Worm (Caenorhabditis elegans) whole organism, L2 larva: ENCODE data around the gene K03B4.9.

Source experiments
- C34F6.9 ChIP-seq: fragments of 150-350 bp; optimal IDR thresholded peaks from 2 replicates; lab custom pipeline; 2014; ENCODE audit warnings: missing biosample characterization, missing genetic modification characterization
- R02D3.7 ChIP-seq: fragments of 150-350 bp; optimal IDR thresholded peaks from 2 replicates; lab custom pipeline; 2014; ENCODE audit warnings: missing biosample characterization, missing genetic modification characterization
- Y55F3AM.14 ChIP-seq: fragments of 200-800 bp; sonication (Bioruptor generic); optimal IDR thresholded peaks from 2 replicates; lab custom pipeline; 2018; ENCODE audit warnings: mild to moderate bottlenecking, missing genetic modification characterization, missing compliant biosample characterization
- ZK546.5 ChIP-seq: sonication (generic microtip); optimal IDR thresholded peaks from 2 replicates; lab custom pipeline; 2017; ENCODE audit warnings: missing biosample characterization, missing genetic modification characterization
- aly-2 ChIP-seq: fragments of 150-350 bp; optimal IDR thresholded peaks from 2 replicates; lab custom pipeline; 2014; ENCODE audit warnings: missing biosample characterization, missing genetic modification characterization
- ama-1 ChIP-seq: fragments of 150-350 bp; optimal IDR thresholded peaks from 2 replicates; lab custom pipeline; 2018; ENCODE audit warnings: inconsistent platforms
- blmp-1 ChIP-seq: sonication (generic microtip); optimal IDR thresholded peaks from 2 replicates; lab custom pipeline; 2017; ENCODE audit warnings: missing genetic modification characterization, mild to moderate bottlenecking, missing compliant biosample characterization, antibody characterized with exemption, moderate library complexity; ENCODE audit not compliant: insufficient read depth
- ceh-82 ChIP-seq: fragments of 150-350 bp; optimal IDR thresholded peaks from 2 replicates; lab custom pipeline; 2014; ENCODE audit warnings: missing biosample characterization, missing genetic modification characterization
- crh-2 ChIP-seq: sonication (generic microtip); optimal IDR thresholded peaks from 2 replicates; lab custom pipeline; 2017; ENCODE audit warnings: missing biosample characterization, missing genetic modification characterization
- egl-27 ChIP-seq: sonication (generic microtip); optimal IDR thresholded peaks from 3 replicates; lab custom pipeline; 2017; ENCODE audit warnings: missing biosample characterization, missing genetic modification reagents, missing genetic modification characterization
- elt-1 ChIP-seq: fragments of 150-350 bp; optimal IDR thresholded peaks from 2 replicates; lab custom pipeline; 2014; ENCODE audit warnings: missing biosample characterization, missing genetic modification characterization
- elt-3 ChIP-seq: sonication (generic microtip); optimal IDR thresholded peaks from 2 replicates; lab custom pipeline; 2017; ENCODE audit warnings: missing biosample characterization, missing genetic modification characterization
- fos-1 ChIP-seq: fragments of 150-350 bp; optimal IDR thresholded peaks from 2 replicates; lab custom pipeline; 2014; ENCODE audit warnings: missing biosample characterization, missing genetic modification characterization
- gmeb-1 ChIP-seq: fragments of 150-350 bp; optimal IDR thresholded peaks from 2 replicates; lab custom pipeline; 2014; ENCODE audit warnings: missing biosample characterization, missing genetic modification characterization
- lin-11 ChIP-seq: fragments of 150-350 bp; sonication (generic microtip); optimal IDR thresholded peaks from 2 replicates; lab custom pipeline; 2014; ENCODE audit warnings: missing biosample characterization, missing genetic modification characterization, inconsistent platforms, mixed read lengths
- lin-39 ChIP-seq: fragments of 150-350 bp; optimal IDR thresholded peaks from 2 replicates; lab custom pipeline; 2014; ENCODE audit warnings: missing biosample characterization, missing genetic modification reagents, missing genetic modification characterization
- lsy-2 ChIP-seq, 2 experiments: fragments of 150-350 bp in 1 of 2; sonication (generic microtip) in 1 of 2; optimal IDR thresholded peaks; 2 replicates each; lab custom pipeline; 2014 to 2017; ENCODE audit warnings: missing biosample characterization in 2 of 2, missing genetic modification characterization in 2 of 2
- mab-5 ChIP-seq: fragments of 150-350 bp; optimal IDR thresholded peaks from 2 replicates; lab custom pipeline; 2014; ENCODE audit warnings: missing biosample characterization, missing genetic modification characterization
- mbf-1 ChIP-seq: sonication (generic microtip); optimal IDR thresholded peaks from 2 replicates; lab custom pipeline; 2017; ENCODE audit warnings: missing biosample characterization, missing genetic modification characterization
- mdl-1 ChIP-seq, 2 experiments: fragments of 150-350 bp in 1 of 2; sonication (generic microtip) in 1 of 2; optimal IDR thresholded peaks; 2 replicates each; lab custom pipeline; 2017; ENCODE audit warnings: missing biosample characterization in 2 of 2, missing genetic modification characterization in 2 of 2
- nhr-10 ChIP-seq: sonication (generic microtip); optimal IDR thresholded peaks from 2 replicates; lab custom pipeline; 2017; ENCODE audit warnings: missing biosample characterization, missing genetic modification characterization
- nhr-11 ChIP-seq: fragments of 150-350 bp; optimal IDR thresholded peaks from 2 replicates; lab custom pipeline; 2014; ENCODE audit warnings: missing biosample characterization, missing genetic modification characterization
- nhr-12 ChIP-seq: fragments of 150-350 bp; optimal IDR thresholded peaks from 2 replicates; lab custom pipeline; 2014; ENCODE audit warnings: missing biosample characterization, missing genetic modification characterization
- nhr-129 ChIP-seq: fragments of 150-350 bp; optimal IDR thresholded peaks from 2 replicates; lab custom pipeline; 2014; ENCODE audit warnings: missing biosample characterization, missing genetic modification characterization
- nhr-21 ChIP-seq: fragments of 150-350 bp; optimal IDR thresholded peaks from 2 replicates; lab custom pipeline; 2014; ENCODE audit warnings: missing biosample characterization, missing genetic modification characterization
- nhr-6 ChIP-seq: fragments of 150-350 bp; optimal IDR thresholded peaks from 2 replicates; lab custom pipeline; 2014; ENCODE audit warnings: missing biosample characterization, missing genetic modification characterization
- skn-1 ChIP-seq: sonication (generic microtip); optimal IDR thresholded peaks from 2 replicates; lab custom pipeline; 2017; ENCODE audit warnings: missing biosample characterization, missing genetic modification characterization
- sma-3 ChIP-seq: sonication (generic microtip); optimal IDR thresholded peaks from 2 replicates; lab custom pipeline; 2016; ENCODE audit warnings: missing genetic modification reagents, missing genetic modification characterization, missing compliant biosample characterization
- sma-9 ChIP-seq, 2 experiments: fragments of 150-350 bp in 1 of 2; sonication (generic microtip) in 1 of 2; optimal IDR thresholded peaks; 2 replicates each; lab custom pipeline; 2014 to 2016; ENCODE audit warnings: missing genetic modification characterization in 2 of 2, mild to moderate bottlenecking in 1 of 2, missing biosample characterization in 1 of 2, missing compliant biosample characterization in 1 of 2, missing genetic modification reagents in 1 of 2, moderate library complexity in 1 of 2
- unc-62 ChIP-seq: fragments of 150-350 bp; optimal IDR thresholded peaks from 2 replicates; lab custom pipeline; 2014; ENCODE audit warnings: missing biosample characterization, missing genetic modification reagents, missing genetic modification characterization
- zag-1 ChIP-seq: fragments of 150-350 bp; optimal IDR thresholded peaks from 2 replicates; lab custom pipeline; 2014; ENCODE audit warnings: missing biosample characterization, missing genetic modification characterization
- ztf-11 ChIP-seq: sonication (generic microtip); optimal IDR thresholded peaks from 2 replicates; lab custom pipeline; 2017; ENCODE audit warnings: missing biosample characterization, missing genetic modification characterization

K03B4.9 gene

DNA sequence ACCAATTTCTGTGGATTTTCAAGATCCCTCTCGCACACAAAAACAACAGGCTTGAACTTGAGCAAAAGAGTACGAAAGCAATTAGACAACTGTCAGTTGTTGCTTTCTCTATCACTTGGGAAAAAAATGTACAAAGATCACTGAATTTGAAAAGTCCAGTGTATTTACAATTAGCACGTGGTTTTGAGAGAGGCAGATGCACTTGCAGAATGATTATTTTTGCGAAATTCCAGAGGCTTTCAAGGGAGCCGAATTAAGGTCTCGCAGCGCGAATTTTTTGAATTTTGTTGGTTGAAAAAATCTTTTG lies 20.8 kb upstream of the K03B4.9 start:
- TF ChIP-seq sma-9 (GFP tag; optimal IDR thresholded peaks at IDR 0.05; lab: Kevin White, UChicago), result peak; percentile 62
- TF ChIP-seq sma-9 (tag; optimal IDR thresholded peaks at IDR 0.05; lab: Kevin White, UChicago), result no peak
- no peak for TF ChIP-seq elt-3 (tag; lab: Kevin White, UChicago)
- TF ChIP-seq gmeb-1, result no peak
- no peak for TF ChIP-seq crh-2 (tag; lab: Kevin White, UChicago)
- TF ChIP-seq blmp-1, result no peak
- peak in 1 of 2 experiments; percentile 39 for TF ChIP-seq lsy-2 (tag; optimal IDR thresholded peaks at IDR 0.05; lab: Kevin White, UChicago)
- TF ChIP-seq nhr-129 (tag; lab: Kevin White, UChicago), result peak; percentile 62
- TF ChIP-seq aly-2 (tag; lab: Kevin White, UChicago), result no peak
- TF ChIP-seq mab-5, result no peak
- no peak for TF ChIP-seq ama-1 (lab: Kevin White, UChicago)
- no peak for TF ChIP-seq zag-1
- TF ChIP-seq lin-39 (tag; lab: Kevin White, UChicago), result no peak
- no peak for TF ChIP-seq nhr-21 (tag; lab: Kevin White, UChicago)

DNA sequence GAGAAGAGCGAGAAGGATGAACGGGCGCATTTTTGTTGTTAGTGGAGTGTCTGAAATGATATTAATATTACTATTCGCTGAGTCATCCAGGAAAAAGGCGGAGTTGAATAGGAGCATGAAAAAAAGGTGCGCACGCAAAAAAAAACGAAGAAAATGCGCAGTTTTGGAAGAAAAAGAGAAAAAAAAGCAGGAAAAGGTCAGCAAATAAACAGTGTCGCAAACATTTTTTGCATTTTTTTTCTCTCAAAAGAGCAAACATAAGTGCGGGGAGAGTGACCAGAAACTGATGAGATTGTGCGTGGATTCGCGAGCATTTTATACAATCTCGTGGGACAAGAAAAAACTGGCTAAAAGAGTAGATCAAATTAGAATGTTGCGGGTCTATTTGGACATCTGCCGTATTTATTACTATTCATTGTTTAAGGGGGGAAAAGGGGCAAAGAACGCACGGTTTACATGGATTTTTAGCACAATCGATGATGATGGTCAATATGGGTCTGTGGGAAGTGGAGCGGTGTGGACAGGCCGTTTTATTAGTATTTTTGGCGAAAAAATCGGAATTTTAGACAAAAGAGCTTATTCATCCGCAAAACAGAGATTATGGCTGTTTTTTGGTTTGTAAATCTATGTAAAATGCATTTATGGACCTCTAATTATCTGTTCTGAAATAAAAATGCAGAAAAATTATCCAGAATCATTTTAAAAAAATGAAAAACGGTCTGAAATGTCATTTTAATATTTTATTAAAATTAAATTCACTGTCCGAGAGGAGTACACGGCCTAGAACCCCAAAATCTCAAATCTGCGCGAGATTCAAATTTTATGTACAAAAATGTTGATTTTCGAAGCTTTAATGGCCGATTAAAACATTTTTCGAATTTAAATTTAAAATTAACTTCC lies 20.2 kb upstream of the K03B4.9 start, which contains the start of gene cpg-8:
Gene cpg-8, minus strand, starts transcription at position 51 of the 900 bp plus-strand sequence.
- TF ChIP-seq gmeb-1, result peak; percentile 64
- TF ChIP-seq mdl-1 (tag; optimal IDR thresholded peaks at IDR 0.05; lab: Kevin White, UChicago), result no peak
- TF ChIP-seq lin-39 (tag; lab: Kevin White, UChicago), result no peak
- TF ChIP-seq C34F6.9 (tag; lab: Kevin White, UChicago), result peak; percentile 10
- no peak for TF ChIP-seq egl-27 (tag; lab: Kevin White, UChicago)

DNA sequence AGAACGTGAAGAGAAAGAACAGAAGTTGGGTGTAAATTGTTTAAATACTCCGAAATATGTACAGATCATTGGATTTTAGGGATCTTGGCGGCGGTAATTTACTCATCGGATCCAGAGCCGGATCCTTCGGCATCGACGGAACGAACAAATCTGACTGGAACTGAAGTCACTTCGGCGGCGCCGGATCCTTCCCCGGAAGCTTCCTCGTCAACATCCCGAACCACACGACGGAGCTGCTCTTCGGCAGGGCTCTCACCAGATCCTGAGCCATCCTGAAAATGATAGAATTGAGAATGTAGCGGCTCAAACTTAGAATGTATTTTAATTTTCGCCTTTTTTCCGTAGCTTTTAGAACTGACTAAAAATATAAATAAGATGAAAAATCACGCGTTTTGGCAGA lies 19.3 kb upstream of the K03B4.9 start:
- no peak for TF ChIP-seq R02D3.7 (tag; lab: Kevin White, UChicago)
- TF ChIP-seq nhr-12, result no peak
- TF ChIP-seq, all 48 proteins: peak for 0

DNA sequence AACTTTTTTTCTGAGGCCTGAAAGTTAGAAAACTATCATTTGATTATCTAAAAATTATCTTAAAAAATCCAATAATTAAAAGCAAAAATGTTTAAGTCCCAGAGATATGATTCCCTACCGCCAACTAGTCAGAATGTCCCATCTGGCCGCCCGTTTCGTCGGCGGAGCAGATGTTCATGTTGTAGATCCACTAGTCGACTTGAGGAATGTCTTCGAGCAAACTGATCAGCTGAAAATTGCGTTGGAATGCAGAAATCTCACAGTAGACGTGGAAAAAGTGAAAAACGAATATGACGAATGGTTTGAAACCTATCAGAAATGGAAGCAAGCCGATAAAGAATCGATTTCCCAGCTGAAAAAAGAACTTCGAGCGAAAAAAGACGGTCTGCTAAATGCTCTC lies 16.8 kb upstream of the K03B4.9 start, which contains the start of gene K03B4.1:
Gene K03B4.1, plus strand, starts transcription at position 97 of the 400 bp plus-strand sequence.
- TF ChIP-seq lin-11 (tag; lab: Kevin White, UChicago) (no peak), sma-3 (GFP tag; lab: Kevin White, UChicago) (no peak), ama-1 (lab: Kevin White, UChicago) (peak; percentile 49), mab-5 (no peak), Y55F3AM.14 (peak; percentile 68)

DNA sequence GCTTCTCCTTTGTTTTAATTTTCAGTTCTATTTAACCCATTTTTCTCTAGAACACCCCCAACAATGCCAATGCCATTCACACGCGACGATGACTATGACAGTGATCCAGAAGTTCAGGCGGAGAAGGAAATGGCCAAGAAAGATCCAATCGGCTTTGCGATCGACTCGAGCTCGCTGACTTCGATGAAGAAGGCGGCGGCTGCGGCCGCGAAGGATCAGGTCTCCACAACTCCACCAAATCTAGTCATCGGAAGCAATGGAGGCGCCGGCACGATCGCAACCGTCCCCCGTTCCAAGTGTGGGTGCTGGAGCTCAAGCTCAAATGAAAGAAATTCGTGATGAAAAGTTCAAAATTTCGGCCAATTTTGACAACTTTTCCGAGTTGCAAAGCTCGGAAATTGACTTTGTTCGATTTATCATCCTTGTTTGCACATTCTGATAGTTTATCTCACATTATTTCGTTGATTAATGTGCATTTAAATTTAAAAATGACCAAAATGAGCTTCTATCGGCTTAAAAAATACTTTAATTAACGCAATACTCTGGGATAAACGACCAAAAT lies 15.6 kb upstream of the K03B4.9 start, which contains the start of gene K03B4.2:
Gene K03B4.2, plus strand, starts transcription at position 51 of the 562 bp plus-strand sequence.
- no peak for TF ChIP-seq nhr-6 (tag; lab: Kevin White, UChicago)
- no peak for TF ChIP-seq nhr-11
- no peak for TF ChIP-seq mbf-1 (tag; lab: Kevin White, UChicago)
- TF ChIP-seq elt-1 (tag; lab: Kevin White, UChicago), result no peak
- no peak for TF ChIP-seq gmeb-1
- no peak for TF ChIP-seq ztf-11 (tag; lab: Kevin White, UChicago)
- no peak for TF ChIP-seq ceh-82 (tag; lab: Kevin White, UChicago)
- TF ChIP-seq fos-1, result no peak
- TF ChIP-seq unc-62, result no peak
- peak; percentile 2 for TF ChIP-seq crh-2 (tag; lab: Kevin White, UChicago)
- TF ChIP-seq blmp-1, result no peak
- TF ChIP-seq nhr-21 (tag; lab: Kevin White, UChicago), result no peak
- no peak for TF ChIP-seq nhr-10
- TF ChIP-seq skn-1 (tag; lab: Kevin White, UChicago), result no peak
- TF ChIP-seq mdl-1 (tag; optimal IDR thresholded peaks at IDR 0.05; lab: Kevin White, UChicago), result no peak
- no peak for TF ChIP-seq C34F6.9 (tag; lab: Kevin White, UChicago)
- no peak for TF ChIP-seq ZK546.5 (tag; lab: Kevin White, UChicago)
- TF ChIP-seq lsy-2 (tag; optimal IDR thresholded peaks at IDR 0.05; lab: Kevin White, UChicago), result no peak
- TF ChIP-seq ama-1 (lab: Kevin White, UChicago), result peak; percentile 31
- TF ChIP-seq Y55F3AM.14, result peak; percentile 33
- no peak for TF ChIP-seq aly-2 (tag; lab: Kevin White, UChicago)
- TF ChIP-seq elt-3 (tag; lab: Kevin White, UChicago), result no peak
- TF ChIP-seq, all 48 proteins: peak for 3
